Worm (Caenorhabditis elegans) whole organism, L2 larva: Measurements from ENCODE around the gene nlp-6.

Experiments used
- C34F6.9 ChIP-seq: fragments of 150-350 bp; optimal IDR thresholded peaks from 2 replicates; lab custom pipeline; 2014; ENCODE audit warnings: missing biosample characterization, missing genetic modification characterization
- F13H6.1 ChIP-seq: sonication (generic microtip); optimal IDR thresholded peaks from 2 replicates; lab custom pipeline; 2016; ENCODE audit warnings: missing genetic modification characterization, missing compliant biosample characterization
- R02D3.7 ChIP-seq: fragments of 150-350 bp; optimal IDR thresholded peaks from 2 replicates; lab custom pipeline; 2014; ENCODE audit warnings: missing biosample characterization, missing genetic modification characterization
- Y55F3AM.14 ChIP-seq: fragments of 200-800 bp; sonication (Bioruptor generic); optimal IDR thresholded peaks from 2 replicates; lab custom pipeline; 2018; ENCODE audit warnings: mild to moderate bottlenecking, missing genetic modification characterization, missing compliant biosample characterization
- ZK546.5 ChIP-seq: sonication (generic microtip); optimal IDR thresholded peaks from 2 replicates; lab custom pipeline; 2017; ENCODE audit warnings: missing biosample characterization, missing genetic modification characterization
- alr-1 ChIP-seq: fragments of 150-350 bp; optimal IDR thresholded peaks from 2 replicates; lab custom pipeline; 2014; ENCODE audit warnings: missing biosample characterization, missing genetic modification characterization
- aly-2 ChIP-seq: fragments of 150-350 bp; optimal IDR thresholded peaks from 2 replicates; lab custom pipeline; 2014; ENCODE audit warnings: missing biosample characterization, missing genetic modification characterization
- ama-1 ChIP-seq: fragments of 150-350 bp; optimal IDR thresholded peaks from 2 replicates; lab custom pipeline; 2018; ENCODE audit warnings: inconsistent platforms
- blmp-1 ChIP-seq: sonication (generic microtip); optimal IDR thresholded peaks from 2 replicates; lab custom pipeline; 2017; ENCODE audit warnings: missing genetic modification characterization, mild to moderate bottlenecking, missing compliant biosample characterization, antibody characterized with exemption, moderate library complexity; ENCODE audit not compliant: insufficient read depth
- ceh-16 ChIP-seq: fragments of 150-350 bp; optimal IDR thresholded peaks from 2 replicates; lab custom pipeline; 2014; ENCODE audit warnings: missing biosample characterization, missing genetic modification characterization
- ceh-82 ChIP-seq: fragments of 150-350 bp; optimal IDR thresholded peaks from 2 replicates; lab custom pipeline; 2014; ENCODE audit warnings: missing biosample characterization, missing genetic modification characterization
- crh-2 ChIP-seq: sonication (generic microtip); optimal IDR thresholded peaks from 2 replicates; lab custom pipeline; 2017; ENCODE audit warnings: missing biosample characterization, missing genetic modification characterization
- dmd-4 ChIP-seq: sonication (generic microtip); optimal IDR thresholded peaks from 2 replicates; lab custom pipeline; 2017; ENCODE audit warnings: missing biosample characterization, missing genetic modification characterization
- egl-27 ChIP-seq: sonication (generic microtip); optimal IDR thresholded peaks from 3 replicates; lab custom pipeline; 2017; ENCODE audit warnings: missing biosample characterization, missing genetic modification reagents, missing genetic modification characterization
- elt-1 ChIP-seq: fragments of 150-350 bp; optimal IDR thresholded peaks from 2 replicates; lab custom pipeline; 2014; ENCODE audit warnings: missing biosample characterization, missing genetic modification characterization
- gmeb-1 ChIP-seq: fragments of 150-350 bp; optimal IDR thresholded peaks from 2 replicates; lab custom pipeline; 2014; ENCODE audit warnings: missing biosample characterization, missing genetic modification characterization
- lin-13 ChIP-seq: fragments of 150-350 bp; optimal IDR thresholded peaks from 2 replicates; lab custom pipeline; 2014; ENCODE audit warnings: missing biosample characterization, missing genetic modification reagents, missing genetic modification characterization
- lin-39 ChIP-seq: fragments of 150-350 bp; optimal IDR thresholded peaks from 2 replicates; lab custom pipeline; 2014; ENCODE audit warnings: missing biosample characterization, missing genetic modification reagents, missing genetic modification characterization
- lsy-2 ChIP-seq, 2 experiments: fragments of 150-350 bp in 1 of 2; sonication (generic microtip) in 1 of 2; optimal IDR thresholded peaks; 2 replicates each; lab custom pipeline; 2014 to 2017; ENCODE audit warnings: missing biosample characterization in 2 of 2, missing genetic modification characterization in 2 of 2
- nhr-10 ChIP-seq: sonication (generic microtip); optimal IDR thresholded peaks from 2 replicates; lab custom pipeline; 2017; ENCODE audit warnings: missing biosample characterization, missing genetic modification characterization
- nhr-12 ChIP-seq: fragments of 150-350 bp; optimal IDR thresholded peaks from 2 replicates; lab custom pipeline; 2014; ENCODE audit warnings: missing biosample characterization, missing genetic modification characterization
- nhr-129 ChIP-seq: fragments of 150-350 bp; optimal IDR thresholded peaks from 2 replicates; lab custom pipeline; 2014; ENCODE audit warnings: missing biosample characterization, missing genetic modification characterization
- nhr-21 ChIP-seq: fragments of 150-350 bp; optimal IDR thresholded peaks from 2 replicates; lab custom pipeline; 2014; ENCODE audit warnings: missing biosample characterization, missing genetic modification characterization
- nhr-23 ChIP-seq: fragments of 150-350 bp; optimal IDR thresholded peaks from 2 replicates; lab custom pipeline; 2014; ENCODE audit warnings: missing biosample characterization, missing genetic modification reagents, missing genetic modification characterization
- nhr-237 ChIP-seq: fragments of 150-350 bp; optimal IDR thresholded peaks from 2 replicates; lab custom pipeline; 2014; ENCODE audit warnings: missing biosample characterization, missing genetic modification characterization
- nhr-25 ChIP-seq: fragments of 150-350 bp; sonication (generic microtip); optimal IDR thresholded peaks from 3 replicates; lab custom pipeline; 2014; ENCODE audit warnings: missing biosample characterization, missing genetic modification characterization
- nhr-6 ChIP-seq: fragments of 150-350 bp; optimal IDR thresholded peaks from 2 replicates; lab custom pipeline; 2014; ENCODE audit warnings: missing biosample characterization, missing genetic modification characterization
- nhr-77 ChIP-seq: fragments of 150-350 bp; optimal IDR thresholded peaks from 2 replicates; lab custom pipeline; 2014; ENCODE audit warnings: missing biosample characterization, missing genetic modification characterization
- peb-1 ChIP-seq: fragments of 150-350 bp; optimal IDR thresholded peaks from 2 replicates; lab custom pipeline; 2014; ENCODE audit warnings: missing biosample characterization, missing genetic modification characterization
- sem-4 ChIP-seq: fragments of 150-350 bp; optimal IDR thresholded peaks from 2 replicates; lab custom pipeline; 2014; ENCODE audit warnings: missing biosample characterization, missing genetic modification reagents, missing genetic modification characterization
- skn-1 ChIP-seq: sonication (generic microtip); optimal IDR thresholded peaks from 2 replicates; lab custom pipeline; 2017; ENCODE audit warnings: missing biosample characterization, missing genetic modification characterization
- unc-39 ChIP-seq: fragments of 150-350 bp; optimal IDR thresholded peaks from 2 replicates; lab custom pipeline; 2014; ENCODE audit warnings: missing biosample characterization, missing genetic modification characterization
- unc-55 ChIP-seq: fragments of 150-350 bp; sonication (generic microtip); optimal IDR thresholded peaks from 3 replicates; lab custom pipeline; 2014; ENCODE audit warnings: missing biosample characterization, missing genetic modification reagents, missing genetic modification characterization
- unc-62 ChIP-seq: fragments of 150-350 bp; optimal IDR thresholded peaks from 2 replicates; lab custom pipeline; 2014; ENCODE audit warnings: missing biosample characterization, missing genetic modification reagents, missing genetic modification characterization
- zag-1 ChIP-seq: fragments of 150-350 bp; optimal IDR thresholded peaks from 2 replicates; lab custom pipeline; 2014; ENCODE audit warnings: missing biosample characterization, missing genetic modification characterization
- ztf-1 ChIP-seq: fragments of 200-800 bp; sonication (Bioruptor generic); conservative IDR thresholded peaks from 2 replicates; pipeline ENCODE4 v1.3.6; 2022; ENCODE audit warnings: missing genetic modification characterization, missing compliant biosample characterization
- ztf-4 ChIP-seq: fragments of 150-350 bp; optimal IDR thresholded peaks from 2 replicates; lab custom pipeline; 2014; ENCODE audit warnings: missing biosample characterization, missing genetic modification characterization

The nlp-6 gene

ce11 chrX:17662146-17662545, at the start of gene nlp-6:
Gene nlp-6, plus strand, starts transcription at chrX:17662446.
- no peak for TF ChIP-seq nhr-23 (tag; lab: Kevin White, UChicago)
- no peak for TF ChIP-seq zag-1
- TF ChIP-seq, all 48 proteins: peak for 0

- TF ChIP-seq sem-4 (tag; lab: Kevin White, UChicago) (no peak), ztf-4 (tag; lab: Kevin White, UChicago) (no peak), gmeb-1 (tag; lab: Kevin White, UChicago) (no peak), nhr-77 (no peak), dmd-4 (tag; lab: Kevin White, UChicago) (no peak), lin-39 (no peak), ztf-1 (GFP tag; lab: Robert Waterston, UW) (no peak), ama-1 (lab: Kevin White, UChicago) (no peak), elt-1 (tag; lab: Kevin White, UChicago) (no peak), nhr-237 (tag; lab: Kevin White, UChicago) (no peak), egl-27 (tag; lab: Kevin White, UChicago) (no peak)
These were observed 49.2 kb upstream of the nlp-6 start for ce11 chrX:17613024-17613423.

DNA sequence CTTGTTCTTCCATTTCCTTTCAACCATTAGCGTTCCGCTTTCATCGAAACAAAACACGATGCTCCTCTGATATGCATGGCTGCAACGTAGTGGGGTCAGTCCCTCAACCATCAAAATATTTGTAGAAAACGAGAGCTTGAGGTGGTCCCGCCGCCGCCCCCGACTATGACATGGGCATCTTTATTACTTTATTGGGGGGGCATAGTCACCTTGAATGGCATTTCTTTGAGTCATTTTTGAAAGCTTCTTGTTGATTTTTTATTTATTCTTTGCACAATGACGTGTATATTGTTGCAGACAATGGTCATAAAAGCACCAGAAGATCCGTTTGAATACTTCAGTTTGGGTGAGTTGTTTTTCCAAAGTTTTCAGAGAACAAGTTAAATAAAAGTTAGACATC, 48.0 kb upstream of the nlp-6 start, which contains the start of gene ncs-7:
Gene ncs-7, plus strand, starts transcription at position 301 of the 400 bp plus-strand sequence.
- TF ChIP-seq alr-1 (no peak), nhr-129 (tag; lab: Kevin White, UChicago) (no peak), nhr-6 (no peak), R02D3.7 (tag; lab: Kevin White, UChicago) (no peak), lsy-2 (tag; optimal IDR thresholded peaks at IDR 0.05; lab: Kevin White, UChicago) (no peak), lin-39 (no peak)

DNA sequence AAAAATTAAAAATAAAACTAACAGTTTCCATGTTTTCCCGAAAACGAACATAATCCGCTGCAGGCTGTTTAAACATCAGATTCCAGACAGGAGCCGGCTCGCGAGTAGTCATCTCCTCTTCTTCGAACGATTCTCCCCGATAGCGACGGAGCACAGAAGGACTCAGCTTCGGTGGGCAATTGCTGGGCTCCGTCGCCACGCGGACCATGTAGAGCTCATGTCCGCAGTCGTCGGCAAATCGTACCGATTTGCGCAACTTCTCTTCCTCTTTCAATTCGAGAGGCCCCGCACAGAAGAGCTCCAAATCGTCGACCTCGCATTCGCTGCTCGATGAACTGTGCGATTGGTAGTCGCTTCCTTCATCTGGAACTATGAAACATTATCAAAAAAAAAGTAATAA, 37.0 kb upstream of the nlp-6 start:
- TF ChIP-seq ceh-16 (tag; lab: Kevin White, UChicago), result no peak
- TF ChIP-seq ZK546.5 (tag; lab: Kevin White, UChicago), result no peak
- no peak for TF ChIP-seq nhr-12
- no peak for TF ChIP-seq lin-13 (GFP tag; lab: Kevin White, UChicago)
- TF ChIP-seq unc-62 (GFP tag; lab: Kevin White, UChicago), result no peak
- TF ChIP-seq blmp-1 (tag; lab: Kevin White, UChicago), result no peak
- no peak for TF ChIP-seq unc-55 (GFP tag; lab: Kevin White, UChicago)
- TF ChIP-seq ceh-82 (tag; lab: Kevin White, UChicago), result no peak
- no peak for TF ChIP-seq crh-2 (tag; lab: Kevin White, UChicago)
- TF ChIP-seq C34F6.9 (tag; lab: Kevin White, UChicago), result no peak
- TF ChIP-seq unc-39, result no peak
- no peak for TF ChIP-seq nhr-237 (tag; lab: Kevin White, UChicago)
- TF ChIP-seq gmeb-1 (tag; lab: Kevin White, UChicago), result no peak
- TF ChIP-seq dmd-4 (tag; lab: Kevin White, UChicago), result no peak
- TF ChIP-seq lin-39, result no peak
- no peak for TF ChIP-seq aly-2 (tag; lab: Kevin White, UChicago)

- no peak for TF ChIP-seq nhr-10 (tag; lab: Kevin White, UChicago)
- TF ChIP-seq nhr-25 (tag; lab: Kevin White, UChicago), result no peak
- TF ChIP-seq nhr-237 (tag; lab: Kevin White, UChicago), result no peak
- no peak for TF ChIP-seq elt-1 (tag; lab: Kevin White, UChicago)
- no peak for TF ChIP-seq C34F6.9 (tag; lab: Kevin White, UChicago)
- no peak for TF ChIP-seq aly-2 (tag; lab: Kevin White, UChicago)
- no peak for TF ChIP-seq alr-1
- TF ChIP-seq Y55F3AM.14 (GFP tag; lab: Kevin White, UChicago), result no peak
- TF ChIP-seq ceh-16 (tag; lab: Kevin White, UChicago), result no peak
- TF ChIP-seq ztf-1 (GFP tag; lab: Robert Waterston, UW), result no peak
- TF ChIP-seq nhr-21, result no peak
- TF ChIP-seq F13H6.1 (tag; lab: Kevin White, UChicago), result no peak
- no peak for TF ChIP-seq nhr-77
- TF ChIP-seq peb-1 (tag; lab: Kevin White, UChicago), result no peak
- TF ChIP-seq skn-1, result no peak
These were observed 36.5 kb upstream of the nlp-6 start for ce11 chrX:17625729-17626128.
